Fruit fly (Drosophila melanogaster) whole organism, pupa: ENCODE measurements around the gene EndoGI.

Experiments
- CG10348 ChIP-seq: fragments of 200-800 bp; sonication (Bioruptor generic); IDR thresholded peaks from 2 replicates; pipeline ENCODE4 v1.3.6; 2022; ENCODE audit warnings: missing biosample characterization, missing genetic modification characterization
- CG14655 ChIP-seq: fragments of 200-800 bp; sonication (Bioruptor generic); optimal IDR thresholded peaks from 3 replicates; lab custom pipeline; 2017; ENCODE audit warnings: mild to moderate bottlenecking, missing biosample characterization, missing genetic modification reagents, missing genetic modification characterization
- CG17806 ChIP-seq: fragments of 200-800 bp; sonication (Bioruptor generic); optimal IDR thresholded peaks from 2 replicates; lab custom pipeline; 2018; ENCODE audit warnings: missing biosample characterization, mild to moderate bottlenecking, missing genetic modification characterization, moderate library complexity
- CG32121 ChIP-seq: fragments of 200-800 bp; sonication (Bioruptor generic); IDR thresholded peaks from 2 replicates; pipeline ENCODE4 v1.3.6; 2022; ENCODE audit warnings: missing biosample characterization, missing genetic modification characterization
- CG8301 ChIP-seq: fragments of 200-800 bp; sonication (Bioruptor generic); optimal IDR thresholded peaks from 2 replicates; lab custom pipeline; 2018; ENCODE audit warnings: missing biosample characterization, mild to moderate bottlenecking, missing genetic modification characterization
- EcR ChIP-seq: fragments of 200-800 bp; sonication (Bioruptor generic); optimal IDR thresholded peaks from 3 replicates; lab custom pipeline; 2019; ENCODE audit warnings: missing biosample characterization, missing genetic modification characterization, mild to moderate bottlenecking, moderate library complexity, missing genetic modification reagents
- Pif1A ChIP-seq: fragments of 200-800 bp; sonication (Bioruptor generic); optimal IDR thresholded peaks from 3 replicates; lab custom pipeline; 2016; ENCODE audit warnings: missing biosample characterization, missing genetic modification characterization
- Pif1B ChIP-seq: fragments of 200-800 bp; sonication (Bioruptor generic); optimal IDR thresholded peaks from 3 replicates; lab custom pipeline; 2016; ENCODE audit warnings: missing biosample characterization, missing genetic modification characterization
- fd96Ca ChIP-seq: fragments of 200-800 bp; sonication (Bioruptor generic); IDR thresholded peaks from 3 replicates; pipeline ENCODE4 v1.3.6; 2022; ENCODE audit warnings: missing biosample characterization, missing genetic modification characterization

DNA sequence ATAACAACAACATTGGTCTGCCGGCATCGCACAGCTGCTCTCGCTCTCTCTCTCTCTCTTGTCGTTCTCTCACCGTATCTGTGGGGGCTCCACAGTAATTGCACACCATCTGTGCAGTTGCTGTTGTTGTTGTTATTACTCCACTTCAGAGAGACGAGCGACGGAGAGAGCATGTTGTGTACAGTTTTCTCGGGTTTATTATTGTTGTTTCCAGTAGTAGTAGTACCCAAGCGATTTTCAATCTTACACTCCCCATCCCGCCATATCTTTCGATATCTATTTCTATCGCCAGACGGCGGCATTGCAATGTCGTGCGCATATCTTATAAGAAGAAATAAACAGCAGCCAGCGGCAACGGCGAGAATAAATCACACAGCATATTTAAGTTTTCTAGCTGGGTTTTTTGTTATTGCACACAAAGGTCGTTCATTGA is 10.6 kb downstream of the EndoGI start:
- TF ChIP-seq fd96Ca (no peak), CG10348 (GFP tag; lab: Robert Waterston, UW) (no peak), CG32121 (no peak), Pif1A (GFP tag; lab: Kevin White, UChicago) (no peak), EcR (GFP tag; lab: Kevin White, UChicago) (peak; percentile 89), CG8301 (tag; lab: Kevin White, UChicago) (peak; percentile 17), Pif1B (GFP tag; lab: Kevin White, UChicago) (no peak), CG14655 (no peak), CG17806 (tag; lab: Kevin White, UChicago) (no peak)
